Fruit fly (Drosophila melanogaster) whole organism, prepupa: ENCODE data around the gene CG46517.
"Not testable (repeated sequence)": the region's sequence is repeated elsewhere in the genome, so short reads cannot be mapped to it uniquely, and the experiment has no call there.

ENCODE experiments used
- Blimp-1 ChIP-seq: fragments of 200-800 bp; sonication (Bioruptor generic); optimal IDR thresholded peaks from 3 replicates; lab custom pipeline; 2017; ENCODE audit warnings: missing biosample characterization, missing genetic modification characterization, mild to moderate bottlenecking, moderate library complexity, missing genetic modification reagents
- CG10631 ChIP-seq: fragments of 200-800 bp; sonication (Bioruptor generic); optimal IDR thresholded peaks from 2 replicates; lab custom pipeline; 2016; ENCODE audit warnings: missing biosample characterization, missing genetic modification characterization
- CG31627 ChIP-seq: fragments of 200-800 bp; sonication (Bioruptor generic); optimal IDR thresholded peaks from 3 replicates; lab custom pipeline; 2016; ENCODE audit warnings: missing biosample characterization, missing genetic modification characterization
- CG34406 ChIP-seq: fragments of 200-800 bp; sonication (Bioruptor generic); optimal IDR thresholded peaks from 3 replicates; lab custom pipeline; 2016; ENCODE audit warnings: missing biosample characterization, missing genetic modification characterization
- CG3919 ChIP-seq: fragments of 200-800 bp; sonication (Bioruptor generic); optimal IDR thresholded peaks from 3 replicates; lab custom pipeline; 2016; ENCODE audit warnings: missing biosample characterization, missing genetic modification characterization
- CG8119 ChIP-seq: fragments of 200-800 bp; sonication (Bioruptor generic); IDR thresholded peaks from 3 replicates; pipeline ENCODE4 v1.3.6; 2022; ENCODE audit warnings: missing biosample characterization, missing genetic modification characterization
- Eip75B ChIP-seq: fragments of 200-800 bp; sonication (Bioruptor generic); optimal IDR thresholded peaks from 3 replicates; lab custom pipeline; 2016; ENCODE audit warnings: missing biosample characterization, missing genetic modification characterization
- Gug ChIP-seq: fragments of 200-800 bp; sonication (Bioruptor generic); IDR thresholded peaks from 2 replicates; pipeline ENCODE4 v1.3.6; 2022; ENCODE audit warnings: missing biosample characterization, missing genetic modification characterization
- Hr38 ChIP-seq: sonication (Bioruptor generic); optimal IDR thresholded peaks from 2 replicates; lab custom pipeline; 2016; ENCODE audit warnings: missing biosample characterization, missing genetic modification characterization
- Smox ChIP-seq: fragments of 200-800 bp; sonication (Bioruptor generic); optimal IDR thresholded peaks from 3 replicates; lab custom pipeline; 2016; ENCODE audit warnings: missing biosample characterization, missing genetic modification characterization
- fd59A ChIP-seq: fragments of 200-800 bp; sonication (Bioruptor generic); optimal IDR thresholded peaks from 2 replicates; lab custom pipeline; 2017; ENCODE audit warnings: missing biosample characterization, mild to moderate bottlenecking, missing genetic modification characterization, missing genetic modification reagents
- lz ChIP-seq: fragments of 200-800 bp; sonication (Bioruptor generic); optimal IDR thresholded peaks from 3 replicates; lab custom pipeline; 2016; ENCODE audit warnings: missing biosample characterization, missing genetic modification characterization
- salr ChIP-seq, 2 experiments: fragments of 200-800 bp; sonication (Bioruptor generic); optimal IDR thresholded peaks; 3 replicates each; lab custom pipeline; 2016 to 2018; ENCODE audit warnings: missing biosample characterization in 2 of 2, missing genetic modification characterization in 2 of 2, mild to moderate bottlenecking in 1 of 2

DNA sequence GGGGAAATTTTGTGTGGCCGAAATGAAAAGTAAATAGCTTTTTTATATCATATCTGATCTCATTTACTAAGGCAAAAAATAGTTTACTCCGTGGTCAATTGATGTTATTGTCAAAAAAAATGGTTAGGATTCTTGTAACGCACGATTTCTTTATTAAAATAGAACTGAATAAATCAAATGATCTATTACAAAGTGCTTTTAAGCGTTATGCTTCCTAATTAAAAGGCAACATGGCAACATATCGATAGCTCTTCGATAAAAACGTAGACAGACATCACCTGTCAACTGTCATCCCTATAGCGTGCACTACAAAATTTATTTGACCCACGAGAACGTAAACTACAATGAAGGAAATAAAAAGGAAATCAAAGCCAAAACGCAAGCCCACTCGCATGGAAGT lies 15.3 kb upstream of the CG46517 start, which contains the start of gene CG46515:
- TF ChIP-seq Hr38; CG8119 (GFP tag; lab: Robert Waterston, UW); CG34406 (GFP tag; lab: Kevin White, UChicago); Blimp-1 (GFP tag; lab: Kevin White, UChicago); CG31627 (GFP tag; lab: Kevin White, UChicago); fd59A (GFP tag; lab: Kevin White, UChicago); Gug (GFP tag; lab: Robert Waterston, UW); CG10631 (GFP tag; lab: Kevin White, UChicago); Smox (GFP tag; lab: Kevin White, UChicago); CG3919; Eip75B (GFP tag; lab: Kevin White, UChicago); salr (GFP tag; optimal IDR thresholded peaks at IDR 0.05; lab: Kevin White, UChicago); lz (GFP tag; lab: Kevin White, UChicago): not testable (repeated sequence)
